Worm (Caenorhabditis elegans): ENCODE data around the gene R02F2.1.

The R02F2.1 gene

DNA sequence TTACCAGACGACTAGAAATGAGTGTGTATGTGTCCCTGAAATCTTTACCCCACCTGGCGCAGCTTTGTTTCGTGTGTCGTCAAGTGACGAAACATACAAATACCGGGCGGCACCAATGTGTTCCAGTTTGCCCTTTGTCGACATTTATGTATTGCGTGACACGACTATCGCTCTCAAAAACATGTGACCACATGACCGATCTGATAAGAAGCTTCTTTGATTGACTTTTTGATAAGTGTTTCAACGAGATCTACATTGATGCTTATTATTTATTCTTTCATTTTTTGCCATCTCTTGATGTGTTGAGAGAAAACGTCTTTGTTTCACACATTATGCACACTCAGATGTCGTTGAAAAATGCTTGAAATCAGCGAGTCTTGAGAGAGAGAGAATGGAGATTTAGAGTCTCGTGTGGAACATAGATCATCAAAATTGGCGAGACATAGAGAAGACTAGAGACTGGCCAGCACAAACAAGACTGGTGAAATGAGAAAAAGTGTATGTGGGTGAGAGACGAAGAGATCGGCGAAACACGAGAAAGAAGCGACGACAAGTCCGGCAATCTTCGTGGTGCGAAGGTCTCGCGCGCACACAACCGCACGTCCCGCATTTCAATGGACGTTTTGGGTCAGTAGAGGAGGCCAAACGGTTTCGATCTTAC lies 1.4 kb downstream of the R02F2.1 start (continued):
- 0 out of 2 replicates have a peak, but pooled peaks have one; percentile 30 for TF ChIP-seq nhr-41 (GFP tag; IDR thresholded peaks at IDR 0.05)
- peak; percentile 66 for TF ChIP-seq mes-2 (tag; optimal IDR thresholded peaks at IDR 0.05; ENCODE audit: poor library complexity, severe bottlenecking)
- no peak for TF ChIP-seq nhr-237 (tag; optimal IDR thresholded peaks at IDR 0.05)
- no peak for TF ChIP-seq ceh-62 (tag; optimal IDR thresholded peaks at IDR 0.05)
- no peak for TF ChIP-seq madf-9 (GFP tag; conservative IDR thresholded peaks at IDR 0.05)
- TF ChIP-seq ceh-82 (tag; optimal IDR thresholded peaks at IDR 0.05) = no peak
- TF ChIP-seq dve-1 (tag; optimal IDR thresholded peaks at IDR 0.05; ENCODE audit: insufficient read depth) = peak; percentile 92
- TF ChIP-seq hlh-30 (tag; optimal IDR thresholded peaks at IDR 0.05; ENCODE audit: insufficient read depth) = peak; percentile 91
- peak; percentile 7 to 83 for TF ChIP-seq mdl-1 (tag; optimal IDR thresholded peaks at IDR 0.05)
- peak; percentile 45 for TF ChIP-seq nhr-77 (tag; optimal IDR thresholded peaks at IDR 0.05)
- no peak for TF ChIP-seq zfp-2 (tag; optimal IDR thresholded peaks at IDR 0.05)
- peak; percentile 33; the same call in 1 of the 2 replicates for TF ChIP-seq tra-1 (GFP tag; IDR thresholded peaks at IDR 0.05)

DNA sequence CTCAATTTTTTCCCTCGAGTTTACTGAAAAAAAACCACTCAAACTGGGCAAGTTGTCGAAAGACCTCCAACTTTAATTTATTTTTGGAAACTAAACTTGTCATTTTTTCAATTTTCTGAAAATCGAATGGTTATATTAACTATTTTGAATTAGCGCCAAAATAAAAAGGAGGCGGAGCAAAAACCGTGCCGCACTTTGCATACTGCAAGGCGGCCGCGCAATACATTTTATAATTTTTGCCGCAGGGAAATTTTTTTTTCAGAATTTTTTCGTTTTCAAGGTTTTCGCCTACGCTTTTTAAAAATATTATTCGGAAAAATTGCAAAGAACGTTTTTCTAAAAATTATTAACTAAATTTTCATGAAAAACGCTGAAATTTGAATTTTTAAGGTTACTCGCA lies 2.0 kb downstream of the R02F2.1 start:
- TF ChIP-seq F44E2.7 (GFP tag; IDR thresholded peaks at IDR 0.05) = no peak
- no peak for TF ChIP-seq ZK546.5 (tag; optimal IDR thresholded peaks at IDR 0.05)
- no peak for TF ChIP-seq F37D6.2 (tag; optimal IDR thresholded peaks at IDR 0.05)
- no peak for TF ChIP-seq dmd-9 (GFP tag; IDR thresholded peaks at IDR 0.05)
- no peak for TF ChIP-seq madf-5 (GFP tag; IDR thresholded peaks at IDR 0.05)
- peak; percentile 30 for TF ChIP-seq F49E8.2 (tag; optimal IDR thresholded peaks at IDR 0.05; ENCODE audit: borderline replicate concordance)
- no peak for TF ChIP-seq snpc-4 (tag; optimal IDR thresholded peaks at IDR 0.05)
- TF ChIP-seq Y75B8A.6 (GFP tag; IDR thresholded peaks at IDR 0.05) = no peak
- TF ChIP-seq mes-2 (tag; optimal IDR thresholded peaks at IDR 0.05; ENCODE audit: poor library complexity, severe bottlenecking) = peak; percentile 37
- TF ChIP-seq T26A8.4 (GFP tag; IDR thresholded peaks at IDR 0.05) = no peak
- TF ChIP-seq spr-1 (tag; optimal IDR thresholded peaks at IDR 0.05) = no peak
- TF ChIP-seq Y48G9A.11 (GFP tag; IDR thresholded peaks at IDR 0.05) = peak; percentile 81
- no peak for TF ChIP-seq saeg-2 (GFP tag; IDR thresholded peaks at IDR 0.05)
- TF ChIP-seq lin-38 (GFP tag; IDR thresholded peaks at IDR 0.05) = peak; percentile 25
- peak; percentile 68 for TF ChIP-seq aha-1 (tag)

DNA sequence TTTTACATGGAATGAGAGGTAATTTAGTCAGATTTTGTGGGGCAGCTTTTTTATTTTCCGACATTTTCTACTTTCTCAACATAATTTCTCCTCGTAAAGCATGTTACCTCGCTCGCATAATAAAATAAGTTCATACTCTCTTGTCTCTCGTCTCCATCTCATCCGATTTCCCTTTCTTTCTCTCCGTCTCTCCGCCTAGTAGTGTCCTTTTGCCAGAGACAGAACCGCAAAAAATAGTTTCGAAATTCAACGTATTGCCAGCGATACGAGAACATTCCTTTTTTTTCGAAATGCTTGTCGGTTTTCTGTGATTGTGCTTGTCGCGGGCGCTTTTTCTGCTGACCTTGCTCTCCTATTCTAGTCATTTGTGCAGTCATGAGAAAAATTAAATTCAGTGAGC lies 2.5 kb downstream of the R02F2.1 start:
- no peak for TF ChIP-seq Y48G9A.11 (GFP tag; IDR thresholded peaks at IDR 0.05)
- TF ChIP-seq zip-11 (GFP tag; IDR thresholded peaks at IDR 0.05) = no peak
- TF ChIP-seq daf-8 (GFP tag; IDR thresholded peaks at IDR 0.05) = no peak
- no peak for TF ChIP-seq unc-130 (GFP tag; optimal IDR thresholded peaks at IDR 0.05)
- no peak for TF ChIP-seq skn-1 (tag; optimal IDR thresholded peaks at IDR 0.05)
- TF ChIP-seq aha-1 (tag) = peak; percentile 54
- TF ChIP-seq F10B5.3 (tag; optimal IDR thresholded peaks at IDR 0.05) = no peak
- TF ChIP-seq snpc-1.2 (GFP tag; IDR thresholded peaks at IDR 0.05) = no peak
- no peak for TF ChIP-seq nhr-10 (tag; optimal IDR thresholded peaks at IDR 0.05)
- TF ChIP-seq zfp-2 (tag; optimal IDR thresholded peaks at IDR 0.05) = no peak
- no peak for TF ChIP-seq nhr-237 (tag; optimal IDR thresholded peaks at IDR 0.05)
- peak in 1 of 2 experiments; percentile 75 for TF ChIP-seq lsy-2 (tag; optimal IDR thresholded peaks at IDR 0.05)
- TF ChIP-seq dmd-9 (GFP tag; IDR thresholded peaks at IDR 0.05) = no peak
- TF ChIP-seq T26A8.4 (GFP tag; IDR thresholded peaks at IDR 0.05) = no peak
- TF ChIP-seq zip-2 (tag; optimal IDR thresholded peaks at IDR 0.05) = no peak
- TF ChIP-seq daf-16 (GFP tag; optimal IDR thresholded peaks at IDR 0.05) = no peak
- peak; percentile 34 for TF ChIP-seq daf-16 (tag; optimal IDR thresholded peaks at IDR 0.05)
- peak; percentile 31 for TF ChIP-seq pqm-1 (tag; optimal IDR thresholded peaks at IDR 0.05)
- TF ChIP-seq hlh-30 (tag; optimal IDR thresholded peaks at IDR 0.05; ENCODE audit: insufficient read depth) = peak; percentile 52
- TF ChIP-seq snpc-4 (tag; optimal IDR thresholded peaks at IDR 0.05) = no peak
- peak; percentile 46 for TF ChIP-seq mes-2 (tag; optimal IDR thresholded peaks at IDR 0.05; ENCODE audit: poor library complexity, severe bottlenecking)
- TF ChIP-seq ceh-62 (tag; optimal IDR thresholded peaks at IDR 0.05) = no peak
- TF ChIP-seq lin-13 (GFP tag; optimal IDR thresholded peaks at IDR 0.05) = no peak
- no peak for TF ChIP-seq F44E2.7 (GFP tag; IDR thresholded peaks at IDR 0.05)
- no peak for TF ChIP-seq arid-1 (GFP tag; conservative IDR thresholded peaks at IDR 0.05)
- TF ChIP-seq mep-1 (tag; optimal IDR thresholded peaks at IDR 0.05) = peak; percentile 20
- TF ChIP-seq nhr-42 (GFP tag; IDR thresholded peaks at IDR 0.05) = no peak
- TF ChIP-seq fos-1 (tag; optimal IDR thresholded peaks at IDR 0.05) = no peak
- TF ChIP-seq ama-1 (optimal IDR thresholded peaks at IDR 0.05) = peak; percentile 83
- peak; percentile 66 for TF ChIP-seq hlh-11 (tag; optimal IDR thresholded peaks at IDR 0.05)
- TF ChIP-seq pha-4 (GFP tag; IDR thresholded peaks at IDR 0.05) = no peak
- no peak for TF ChIP-seq pha-4 (tag; optimal IDR thresholded peaks at IDR 0.05)
- TF ChIP-seq nhr-77 (tag; optimal IDR thresholded peaks at IDR 0.05) = no peak
